Fruit fly (Drosophila melanogaster): ENCODE results near the gene CG32485.

Gene CG32485

dm6 chr3L:3050185-3050584, at the start of gene CG32485:
CG32485 (plus strand) TSS chr3L:3050323.
- no peak for TF ChIP-seq usp (GFP tag; optimal IDR thresholded peaks at IDR 0.05)
- no peak for TF ChIP-seq pan (optimal IDR thresholded peaks at IDR 0.05)
- TF ChIP-seq psq (optimal IDR thresholded peaks at IDR 0.05) = no peak
- TF ChIP-seq CG8478 (optimal IDR thresholded peaks at IDR 0.05) = no peak
- TF ChIP-seq EcR (GFP tag; optimal IDR thresholded peaks at IDR 0.05) = no peak
- no peak for TF ChIP-seq Dll (optimal IDR thresholded peaks at IDR 0.05)

dm6 chr3L:3001445-3001844, 48.7 kb upstream of the CG32485 start, which contains the start of gene FMRFaR:
FMRFaR (plus strand) TSS chr3L:3001716.
- TF ChIP-seq Dll (optimal IDR thresholded peaks at IDR 0.05) = no peak
- no peak for TF ChIP-seq CG8478 (optimal IDR thresholded peaks at IDR 0.05)
- no peak for TF ChIP-seq psq (optimal IDR thresholded peaks at IDR 0.05)
- no peak for TF ChIP-seq pan (optimal IDR thresholded peaks at IDR 0.05)
- no peak for TF ChIP-seq usp (GFP tag; optimal IDR thresholded peaks at IDR 0.05)
- no peak for TF ChIP-seq EcR (GFP tag; optimal IDR thresholded peaks at IDR 0.05)

DNA sequence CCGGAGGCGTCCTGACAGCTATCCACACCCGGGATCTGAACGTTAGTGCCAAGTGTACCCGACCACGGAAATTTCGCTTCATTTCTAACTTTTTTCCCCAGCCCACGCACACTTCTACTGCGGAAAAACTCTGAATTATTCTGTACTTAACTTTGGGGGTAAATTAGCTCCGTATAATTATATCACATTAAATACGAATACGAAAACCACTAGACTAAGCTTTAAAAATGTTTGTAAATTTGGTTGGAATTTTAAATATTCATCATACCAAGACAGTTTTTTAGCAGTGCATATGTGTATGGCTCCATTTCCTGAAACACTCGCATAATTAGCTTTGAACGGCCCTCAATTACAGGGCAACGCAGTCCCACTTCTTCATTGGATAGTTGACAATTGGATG, 36.6 kb upstream of the CG32485 start:
- TF ChIP-seq usp (GFP tag; optimal IDR thresholded peaks at IDR 0.05) = no peak

DNA sequence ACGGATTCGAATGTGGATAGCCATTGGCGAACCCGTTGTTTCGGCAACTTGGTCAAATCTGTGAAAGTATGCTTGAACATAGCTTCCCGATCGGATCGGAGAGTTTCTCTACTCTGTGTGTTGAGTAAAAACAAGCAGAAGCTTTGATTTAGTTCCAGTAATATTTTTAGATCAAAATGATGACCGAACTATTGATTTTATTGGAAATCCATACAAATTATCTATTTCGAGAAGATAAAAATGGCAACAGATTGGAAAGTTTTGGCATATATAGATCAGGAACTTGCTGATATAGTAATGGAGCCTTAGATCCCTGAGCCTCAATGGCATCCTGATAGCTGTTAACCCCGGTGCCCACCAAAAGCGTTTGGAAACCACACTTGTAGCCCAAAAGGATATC, 34.2 kb upstream of the CG32485 start, which contains the start of gene CG32488:
Gene CG32488, minus strand, starts transcription at position 101 of the 400 bp plus-strand sequence.
- TF ChIP-seq Dll (optimal IDR thresholded peaks at IDR 0.05) (no peak), psq (optimal IDR thresholded peaks at IDR 0.05) (no peak), usp (GFP tag; optimal IDR thresholded peaks at IDR 0.05) (no peak), CG8478 (optimal IDR thresholded peaks at IDR 0.05) (no peak), pan (optimal IDR thresholded peaks at IDR 0.05) (no peak), EcR (GFP tag; optimal IDR thresholded peaks at IDR 0.05) (no peak)

- no peak for TF ChIP-seq EcR (GFP tag; optimal IDR thresholded peaks at IDR 0.05)
- no peak for TF ChIP-seq usp (GFP tag; optimal IDR thresholded peaks at IDR 0.05)
- TF ChIP-seq CG8478 (optimal IDR thresholded peaks at IDR 0.05) = no peak
- no peak for TF ChIP-seq psq (optimal IDR thresholded peaks at IDR 0.05)
- TF ChIP-seq Dll (optimal IDR thresholded peaks at IDR 0.05) = no peak
- no peak for TF ChIP-seq pan (optimal IDR thresholded peaks at IDR 0.05)
These were observed 33.0 kb upstream of the CG32485 start, which contains the start of gene CG32487 for dm6 chr3L:3017156-3017555. CG32487 (minus strand) TSS chr3L:3017256.

- TF ChIP-seq CG8478 (optimal IDR thresholded peaks at IDR 0.05) (no peak), EcR (GFP tag; optimal IDR thresholded peaks at IDR 0.05) (no peak)
These were observed 23.7 kb upstream of the CG32485 start, which contains the start of gene aly for dm6 chr3L:3026421-3026820. aly (minus strand) TSS chr3L:3026521.

DNA sequence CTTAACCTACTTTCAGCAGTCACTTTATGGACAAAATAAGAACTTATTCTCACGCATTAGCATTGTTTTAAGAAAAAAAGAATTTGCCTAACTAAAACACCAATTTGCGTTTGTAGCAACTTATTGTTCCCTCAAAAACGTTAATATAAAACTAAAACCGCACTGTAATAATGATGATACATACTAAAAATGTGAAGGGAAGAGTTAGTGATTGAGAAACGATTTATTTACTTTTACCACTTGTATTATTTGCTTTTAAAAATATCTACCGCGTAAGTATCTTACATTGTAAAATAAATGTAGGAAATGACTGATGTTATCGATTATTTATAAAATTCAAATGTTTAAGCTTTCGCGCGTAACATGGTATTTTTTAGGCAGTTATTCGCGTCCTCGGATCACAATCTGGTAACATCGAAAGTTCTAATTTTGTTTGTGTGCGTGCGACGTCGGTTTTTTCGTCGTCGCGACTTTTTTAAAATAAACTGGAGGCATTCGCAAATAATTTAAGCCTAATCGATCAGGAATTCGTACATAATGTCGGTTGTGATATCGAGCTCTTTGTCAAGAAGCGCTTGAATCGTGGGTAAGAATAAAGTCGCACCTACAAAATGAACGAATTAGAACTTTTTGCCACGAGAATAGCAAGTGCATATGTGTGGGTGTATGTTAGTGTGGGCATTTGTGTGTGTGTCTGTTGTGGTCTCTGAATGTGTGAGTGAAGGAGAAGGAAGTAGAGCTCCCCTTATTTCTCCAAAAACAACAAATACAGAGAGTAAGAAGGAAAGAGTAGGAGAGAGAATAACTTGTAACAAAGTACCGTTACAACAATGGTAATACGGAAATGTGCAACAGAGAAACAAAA, 15.1 kb upstream of the CG32485 start, which contains the start of gene CG2162:
Gene CG2162, plus strand, starts transcription at position 418 of the 865 bp plus-strand sequence.
- TF ChIP-seq CG8478 (optimal IDR thresholded peaks at IDR 0.05) (peak; percentile 74), usp (GFP tag; optimal IDR thresholded peaks at IDR 0.05) (no peak)

dm6 chr3L:3035769-3036583, 14.1 kb upstream of the CG32485 start:
- TF ChIP-seq EcR (GFP tag; optimal IDR thresholded peaks at IDR 0.05) (no peak), psq (optimal IDR thresholded peaks at IDR 0.05) (no peak), CG8478 (optimal IDR thresholded peaks at IDR 0.05) (no peak), pan (optimal IDR thresholded peaks at IDR 0.05) (no peak), Dll (optimal IDR thresholded peaks at IDR 0.05) (no peak), usp (GFP tag; optimal IDR thresholded peaks at IDR 0.05) (no peak)

DNA sequence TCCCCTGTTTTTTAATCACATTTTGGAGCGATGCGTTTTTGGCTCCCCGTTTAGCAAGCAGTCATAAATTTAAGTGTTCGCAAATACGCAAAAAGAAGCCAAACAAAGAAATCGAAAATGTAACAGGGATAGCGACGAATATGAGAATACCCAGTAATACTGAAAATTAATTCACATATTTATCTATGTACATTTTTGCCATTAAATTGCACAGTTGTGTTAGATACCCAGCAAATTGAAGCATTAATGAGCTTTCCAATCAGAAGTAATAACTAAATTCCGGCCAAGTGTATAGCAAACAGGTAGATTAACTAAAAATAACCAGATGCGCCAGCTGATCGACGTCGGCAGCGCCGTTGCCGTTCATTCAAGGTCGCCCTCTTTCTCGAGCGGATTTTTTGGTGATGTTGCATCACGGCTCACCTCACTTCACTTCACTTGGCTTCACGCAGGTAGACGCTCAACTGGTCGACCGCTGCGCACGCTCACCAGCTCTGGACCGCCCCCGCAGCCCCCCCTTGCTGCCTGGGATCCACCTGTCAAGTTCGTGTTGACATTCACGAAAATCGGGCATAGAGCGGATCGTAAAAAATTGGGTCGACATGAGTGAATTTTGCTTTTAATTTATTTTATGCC, 13.1 kb upstream of the CG32485 start:
- TF ChIP-seq CG8478 (optimal IDR thresholded peaks at IDR 0.05) (no peak), pan (optimal IDR thresholded peaks at IDR 0.05) (peak; percentile 77), EcR (GFP tag; optimal IDR thresholded peaks at IDR 0.05) (no peak), usp (GFP tag; optimal IDR thresholded peaks at IDR 0.05) (no peak), Dll (optimal IDR thresholded peaks at IDR 0.05) (no peak), psq (optimal IDR thresholded peaks at IDR 0.05) (no peak)

- TF ChIP-seq CG8478 (optimal IDR thresholded peaks at IDR 0.05) = no peak
- no peak for TF ChIP-seq EcR (GFP tag; optimal IDR thresholded peaks at IDR 0.05)
- no peak for TF ChIP-seq Dll (optimal IDR thresholded peaks at IDR 0.05)
- no peak for TF ChIP-seq psq (optimal IDR thresholded peaks at IDR 0.05)
- TF ChIP-seq usp (GFP tag; optimal IDR thresholded peaks at IDR 0.05) = no peak
- no peak for TF ChIP-seq pan (optimal IDR thresholded peaks at IDR 0.05)
These were observed 12.1 kb upstream of the CG32485 start for dm6 chr3L:3037822-3038563.

All from whole organism.